Worm (Caenorhabditis elegans): ENCODE results near the gene prp-9.

ce11 chrII:8573044-8573443 is 47.8 kb upstream of the prp-9 start, which contains the start of gene F54C9.7:
- TF ChIP-seq K02D7.2 (tag; optimal IDR thresholded peaks at IDR 0.05) (no peak), rnt-1 (tag; optimal IDR thresholded peaks at IDR 0.05) (no peak), hlh-6 (tag; optimal IDR thresholded peaks at IDR 0.05) (no peak), nhr-11 (tag; optimal IDR thresholded peaks at IDR 0.05) (no peak), tbx-7 (tag; optimal IDR thresholded peaks at IDR 0.05) (no peak), ahr-1 (tag; optimal IDR thresholded peaks at IDR 0.05) (no peak)
